Fruit fly (Drosophila melanogaster) whole organism, embryonic: ENCODE data around the gene CG14537.
A peak's percentile ranks its signal among the peaks of the same experiment; 100 is the strongest.

Source experiments
- Asciz ChIP-seq: fragments of 200-800 bp; sonication (Bioruptor generic); optimal IDR thresholded peaks from 2 replicates; lab custom pipeline; 2017; ENCODE audit warnings: missing biosample characterization, mild to moderate bottlenecking, missing genetic modification characterization, missing genetic modification reagents
- Atf-2 ChIP-seq: fragments of 200-800 bp; sonication (Bioruptor generic); optimal IDR thresholded peaks from 2 replicates; lab custom pipeline; 2016; ENCODE audit warnings: missing biosample characterization, missing genetic modification characterization
- CG10267 ChIP-seq: fragments of 200-800 bp; sonication (Bioruptor generic); optimal IDR thresholded peaks from 2 replicates; lab custom pipeline; 2018; ENCODE audit warnings: missing biosample characterization, mild to moderate bottlenecking, missing genetic modification characterization, moderate library complexity
- CG10274 ChIP-seq: fragments of 200-800 bp; sonication (Bioruptor generic); optimal IDR thresholded peaks from 3 replicates; lab custom pipeline; 2017; ENCODE audit warnings: missing biosample characterization, mild to moderate bottlenecking, missing genetic modification characterization
- CG11398 ChIP-seq: fragments of 200-800 bp; sonication (Bioruptor generic); optimal IDR thresholded peaks from 2 replicates; lab custom pipeline; 2016; ENCODE audit warnings: missing biosample characterization, missing genetic modification characterization
- CG11456 ChIP-seq: fragments of 200-800 bp; sonication (Bioruptor generic); IDR thresholded peaks from 3 replicates; pipeline ENCODE4 v1.3.6; 2022; ENCODE audit warnings: missing biosample characterization, missing genetic modification characterization
- CG13775 ChIP-seq: fragments of 200-800 bp; sonication (Bioruptor generic); optimal IDR thresholded peaks from 3 replicates; lab custom pipeline; 2017; ENCODE audit warnings: missing biosample characterization, mild to moderate bottlenecking, missing genetic modification characterization
- CG14014 ChIP-seq: fragments of 200-800 bp; sonication (Bioruptor generic); IDR thresholded peaks from 2 replicates; pipeline ENCODE4 v1.3.6; 2022; ENCODE audit warnings: missing biosample characterization, missing genetic modification characterization
- CG14441 ChIP-seq: fragments of 200-800 bp; sonication (Bioruptor generic); IDR thresholded peaks from 2 replicates; pipeline ENCODE4 v1.3.6; 2022; ENCODE audit warnings: missing biosample characterization, missing genetic modification characterization
- CG15601 ChIP-seq: fragments of 200-800 bp; sonication (Bioruptor generic); optimal IDR thresholded peaks from 3 replicates; lab custom pipeline; 2019; ENCODE audit warnings: missing biosample characterization, mild to moderate bottlenecking, missing genetic modification characterization, moderate library complexity
- CG17359 ChIP-seq: fragments of 200-800 bp; sonication (Bioruptor generic); optimal IDR thresholded peaks from 3 replicates; lab custom pipeline; 2018; ENCODE audit warnings: missing biosample characterization, mild to moderate bottlenecking, missing genetic modification characterization, moderate library complexity
- CG18262 ChIP-seq: fragments of 200-800 bp; optimal IDR thresholded peaks from 3 replicates; lab custom pipeline; 2019; ENCODE audit warnings: missing biosample characterization, mild to moderate bottlenecking, missing genetic modification characterization, moderate library complexity
- CG2678 ChIP-seq: fragments of 200-800 bp; sonication (Bioruptor generic); optimal IDR thresholded peaks from 3 replicates; lab custom pipeline; 2019; ENCODE audit warnings: missing biosample characterization, mild to moderate bottlenecking, missing genetic modification characterization, moderate library complexity
- CG3847 ChIP-seq: fragments of 200-800 bp; sonication (Bioruptor generic); IDR thresholded peaks from 2 replicates; pipeline ENCODE4 v1.3.6; 2022; ENCODE audit warnings: missing biosample characterization, missing genetic modification characterization
- CG6854 ChIP-seq: fragments of 200-800 bp; sonication (Bioruptor generic); optimal IDR thresholded peaks from 3 replicates; lab custom pipeline; 2017; ENCODE audit warnings: missing biosample characterization, mild to moderate bottlenecking, missing genetic modification characterization
- CG7745 ChIP-seq: fragments of 200-800 bp; sonication (Bioruptor generic); optimal IDR thresholded peaks from 2 replicates; lab custom pipeline; 2018; ENCODE audit warnings: missing biosample characterization, mild to moderate bottlenecking, missing genetic modification characterization, moderate library complexity
- Dip3 ChIP-seq: fragments of 200-800 bp; sonication (Bioruptor generic); optimal IDR thresholded peaks from 3 replicates; lab custom pipeline; 2016; ENCODE audit warnings: missing biosample characterization, missing genetic modification characterization
- Dll ChIP-seq: fragments of 200-800 bp; sonication (Bioruptor generic); IDR thresholded peaks from 4 replicates; pipeline ENCODE4 v1.3.6; 2022; ENCODE audit warnings: missing biosample characterization, missing genetic modification characterization; ENCODE audit not compliant: partially characterized antibody
- E2f1 ChIP-seq: fragments of 200-800 bp; sonication (Bioruptor generic); IDR thresholded peaks from 2 replicates; pipeline ENCODE4 v1.3.6; 2022; ENCODE audit warnings: missing biosample characterization, missing genetic modification characterization
- E2f2 ChIP-seq: fragments of 200-800 bp; sonication (Bioruptor generic); IDR thresholded peaks from 2 replicates; pipeline ENCODE4 v1.3.6; 2022; ENCODE audit warnings: missing biosample characterization, missing genetic modification characterization
- HLH54F ChIP-seq: fragments of 200-800 bp; sonication (Bioruptor generic); optimal IDR thresholded peaks from 3 replicates; lab custom pipeline; 2016; ENCODE audit warnings: missing biosample characterization, missing genetic modification characterization
- HmgD ChIP-seq: fragments of 200-800 bp; sonication (Bioruptor generic); optimal IDR thresholded peaks from 3 replicates; lab custom pipeline; 2016; ENCODE audit warnings: missing biosample characterization, missing genetic modification characterization
- MBD-R2 ChIP-seq: fragments of 200-800 bp; sonication (Bioruptor generic); IDR thresholded peaks from 2 replicates; pipeline ENCODE4 v1.3.6; 2022; ENCODE audit warnings: missing biosample characterization, missing genetic modification characterization
- MESR4 ChIP-seq: fragments of 200-800 bp; sonication (Bioruptor generic); optimal IDR thresholded peaks from 2 replicates; lab custom pipeline; 2018; ENCODE audit warnings: missing biosample characterization, mild to moderate bottlenecking, missing genetic modification characterization, moderate library complexity
- Max ChIP-seq: fragments of 200-800 bp; sonication (Bioruptor generic); optimal IDR thresholded peaks from 2 replicates; lab custom pipeline; 2016; ENCODE audit warnings: missing biosample characterization, mild to moderate bottlenecking, missing genetic modification characterization
- NFAT ChIP-seq: fragments of 200-800 bp; sonication (Bioruptor generic); IDR thresholded peaks from 2 replicates; pipeline ENCODE4 v1.3.6; 2022; ENCODE audit warnings: missing biosample characterization, missing genetic modification characterization
- Neu2 ChIP-seq: fragments of 200-800 bp; sonication (Bioruptor generic); optimal IDR thresholded peaks from 3 replicates; lab custom pipeline; 2016; ENCODE audit warnings: missing biosample characterization, missing genetic modification characterization, borderline replicate concordance
- Scr ChIP-seq: fragments of 200-800 bp; sonication (Bioruptor generic); IDR thresholded peaks from 2 replicates; pipeline ENCODE4 v1.3.6; 2022; ENCODE audit warnings: missing biosample characterization, missing genetic modification characterization; ENCODE audit not compliant: partially characterized antibody
- Stat92E ChIP-seq, 3 experiments: fragments of >200 bp in 2 of 3; fragments of 200-800 bp in 1 of 3; sonication (Bioruptor generic) in 1 of 3; optimal IDR thresholded peaks; 2 replicates each; lab custom pipeline; 2017 to 2019; ENCODE audit warnings: missing biosample characterization in 3 of 3, missing genetic modification characterization in 3 of 3, mild to moderate bottlenecking in 1 of 3, moderate library complexity in 1 of 3
- Xrp1 ChIP-seq: fragments of 200-800 bp; sonication (Bioruptor generic); IDR thresholded peaks from 2 replicates; pipeline ENCODE4 v1.3.6; 2022; ENCODE audit warnings: missing biosample characterization, missing genetic modification characterization
- chinmo ChIP-seq: fragments of 200-800 bp; sonication (Bioruptor generic); IDR thresholded peaks from 4 replicates; pipeline ENCODE4 v1.3.6; 2022; ENCODE audit warnings: missing biosample characterization, missing genetic modification characterization; ENCODE audit not compliant: partially characterized antibody
- esg ChIP-seq: fragments of 200-800 bp; sonication (Bioruptor generic); conservative IDR thresholded peaks from 2 replicates; pipeline ENCODE4 v1.3.6; 2022; ENCODE audit warnings: missing biosample characterization, missing genetic modification characterization
- gcm ChIP-seq: fragments of 200-800 bp; sonication (Bioruptor generic); optimal IDR thresholded peaks from 2 replicates; lab custom pipeline; 2019; ENCODE audit warnings: missing biosample characterization, mild to moderate bottlenecking, missing genetic modification characterization, moderate library complexity
- gem ChIP-seq: fragments of 200-800 bp; sonication (Bioruptor generic); optimal IDR thresholded peaks from 2 replicates; lab custom pipeline; 2019; ENCODE audit warnings: missing biosample characterization, mild to moderate bottlenecking, missing genetic modification characterization, moderate library complexity
- hkb ChIP-seq, 2 experiments: fragments of 200-800 bp in 1 of 2; fragments of >200 bp in 1 of 2; sonication (Bioruptor generic) in 1 of 2; IDR thresholded peaks in 1 of 2; optimal IDR thresholded peaks in 1 of 2; 2 replicates each; pipeline versions ENCODE4 v1.3.6 to Lab custom; 2017 to 2022; ENCODE audit warnings: missing biosample characterization in 1 of 2, missing genetic modification characterization in 1 of 2
- jigr1 ChIP-seq: fragments of 200-800 bp; sonication (Bioruptor generic); IDR thresholded peaks from 3 replicates; pipeline ENCODE4 v1.3.6; 2022; ENCODE audit warnings: missing biosample characterization, missing genetic modification characterization
- kni ChIP-seq: fragments of 200-800 bp; sonication (Bioruptor generic); optimal IDR thresholded peaks from 3 replicates; lab custom pipeline; 2017; ENCODE audit warnings: mild to moderate bottlenecking, missing biosample characterization, missing genetic modification reagents, missing genetic modification characterization
- lab ChIP-seq: fragments of 200-800 bp; sonication (Bioruptor generic); optimal IDR thresholded peaks from 3 replicates; lab custom pipeline; 2017; ENCODE audit warnings: missing biosample characterization, missing genetic modification characterization, mild to moderate bottlenecking, moderate library complexity, missing genetic modification reagents
- lmd ChIP-seq: fragments of 200-800 bp; sonication (Bioruptor generic); IDR thresholded peaks from 2 replicates; pipeline ENCODE4 v1.3.6; 2022; ENCODE audit warnings: missing biosample characterization, missing genetic modification characterization
- org-1 ChIP-seq: fragments of 200-800 bp; sonication (Bioruptor generic); optimal IDR thresholded peaks from 2 replicates; lab custom pipeline; 2017; ENCODE audit warnings: missing biosample characterization, missing genetic modification characterization
- pnt ChIP-seq: fragments of 200-800 bp; sonication (Bioruptor generic); optimal IDR thresholded peaks from 3 replicates; lab custom pipeline; 2016; ENCODE audit warnings: missing biosample characterization, missing genetic modification characterization
- ranshi ChIP-seq: fragments of 200-800 bp; sonication (Bioruptor generic); IDR thresholded peaks from 2 replicates; pipeline ENCODE4 v1.3.6; 2022; ENCODE audit warnings: missing biosample characterization, missing genetic modification characterization
- run ChIP-seq: fragments of 200-800 bp; sonication (Bioruptor generic); optimal IDR thresholded peaks from 3 replicates; lab custom pipeline; 2018; ENCODE audit warnings: missing biosample characterization, mild to moderate bottlenecking, missing genetic modification characterization
- sd ChIP-seq: fragments of 200-800 bp; sonication (Bioruptor generic); optimal IDR thresholded peaks from 3 replicates; lab custom pipeline; 2018; ENCODE audit warnings: missing biosample characterization, mild to moderate bottlenecking, missing genetic modification characterization, moderate library complexity
- so ChIP-seq: fragments of 200-800 bp; sonication (Bioruptor generic); IDR thresholded peaks from 3 replicates; pipeline ENCODE4 v1.3.6; 2022; ENCODE audit warnings: missing biosample characterization, missing genetic modification characterization
- stwl ChIP-seq: fragments of 200-800 bp; sonication (Bioruptor generic); optimal IDR thresholded peaks from 3 replicates; lab custom pipeline; 2018; ENCODE audit warnings: missing biosample characterization, mild to moderate bottlenecking, missing genetic modification characterization, moderate library complexity
- tin ChIP-seq: fragments of 200-800 bp; sonication (Bioruptor generic); optimal IDR thresholded peaks from 3 replicates; lab custom pipeline; 2016; ENCODE audit warnings: missing biosample characterization, missing genetic modification characterization
- wek ChIP-seq: fragments of 200-800 bp; sonication (Bioruptor generic); optimal IDR thresholded peaks from 3 replicates; lab custom pipeline; 2018; ENCODE audit warnings: missing biosample characterization, mild to moderate bottlenecking, missing genetic modification characterization, moderate library complexity

CG14537 gene

DNA sequence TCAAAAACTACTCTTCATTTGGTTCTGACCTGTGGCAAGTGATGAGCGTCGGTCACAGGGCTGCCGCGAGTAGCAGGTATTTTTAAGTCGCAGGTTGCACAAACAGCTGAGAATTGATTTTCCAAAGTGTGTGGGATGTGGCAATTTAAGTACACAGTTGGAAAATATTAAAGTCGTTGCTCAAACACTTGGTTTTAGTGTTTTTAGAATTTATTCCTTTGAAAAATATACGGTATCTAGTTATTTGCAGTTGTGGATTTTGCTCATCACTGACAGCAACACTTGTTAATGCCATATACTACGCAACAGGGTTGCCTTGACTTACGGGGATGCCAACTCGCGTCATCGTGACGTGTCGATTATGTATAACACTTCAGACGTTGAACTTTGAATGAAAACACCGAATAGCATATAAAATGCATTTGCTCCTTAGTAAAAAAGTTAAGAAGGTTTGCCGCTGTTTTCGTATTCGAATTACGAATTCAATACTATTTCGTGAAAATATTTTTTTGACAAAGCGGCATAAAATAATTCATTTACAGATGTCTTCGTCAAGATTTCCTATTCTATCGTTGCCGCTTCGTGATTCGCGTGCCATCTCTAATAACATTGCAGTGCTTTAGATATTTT lies 40.3 kb upstream of the CG14537 start, which contains the start of the genes Herp and r2d2 (continued):
- TF ChIP-seq CG10274 (GFP tag; lab: Kevin White, UChicago) (peak; percentile 80), E2f1 (peak; percentile 68), lab (GFP tag; lab: Kevin White, UChicago) (peak; percentile 93), Dll (GFP tag; lab: Robert Waterston, UW) (peak; percentile 93), MESR4 (GFP tag; lab: Kevin White, UChicago) (peak; percentile 3), HLH54F (GFP tag; lab: Kevin White, UChicago) (peak; percentile 95), jigr1 (GFP tag; lab: Robert Waterston, UW) (peak; percentile 80; the same call in 2 of the 3 replicates), NFAT (GFP tag; lab: Robert Waterston, UW) (peak; percentile 79), Max (GFP tag; lab: Kevin White, UChicago) (peak; percentile 92), kni (peak; percentile 91), pnt (GFP tag; lab: Kevin White, UChicago) (peak; percentile 92), tin (GFP tag; lab: Kevin White, UChicago) (peak; percentile 90), CG6854 (GFP tag; lab: Kevin White, UChicago) (peak; percentile 82), CG11456 (GFP tag; lab: Robert Waterston, UW) (peak; percentile 88), CG7745 (tag; lab: Kevin White, UChicago) (peak; percentile 21), CG15601 (peak; percentile 85), Neu2 (GFP tag; lab: Kevin White, UChicago) (peak; percentile 72), CG13775 (GFP tag; lab: Kevin White, UChicago) (peak; percentile 93), CG3847 (GFP tag; lab: Robert Waterston, UW) (peak; percentile 92), CG14014 (peak; percentile 91), Stat92E (GFP tag; optimal IDR thresholded peaks at IDR 0.05; lab: Kevin White, UChicago) (peak in 1 of 3 experiments; percentile 66), CG2678 (tag; lab: Kevin White, UChicago) (peak; percentile 93), Atf-2 (GFP tag; lab: Kevin White, UChicago) (peak; percentile 92), gcm (GFP tag; lab: Kevin White, UChicago) (peak; percentile 71), CG18262 (tag; lab: Kevin White, UChicago) (peak; percentile 88), MBD-R2 (GFP tag; lab: Robert Waterston, UW) (peak; percentile 54; the same call in 1 of the 2 replicates), hkb (optimal IDR thresholded peaks at IDR 0.05; lab: Kevin White, UChicago) (peak; percentile 12), hkb (GFP tag; IDR thresholded peaks at IDR 0.05; lab: Robert Waterston, UW) (peak; percentile 88), E2f2 (peak; percentile 59), CG17359 (tag; lab: Kevin White, UChicago) (peak; percentile 81), run (tag; lab: Kevin White, UChicago) (peak; percentile 64), Xrp1 (GFP tag; lab: Robert Waterston, UW) (peak; percentile 90), CG10267 (tag; lab: Kevin White, UChicago) (peak; percentile 82), so (GFP tag; lab: Robert Waterston, UW) (peak; percentile 91), stwl (peak; percentile 87), ranshi (GFP tag; lab: Robert Waterston, UW) (peak; percentile 83; the same call in 1 of the 2 replicates), org-1 (GFP tag; lab: Kevin White, UChicago) (peak; percentile 84), Scr (GFP tag; lab: Robert Waterston, UW) (peak; percentile 86), gem (peak; percentile 93), esg (GFP tag; lab: Robert Waterston, UW) (peak; percentile 90), Asciz (GFP tag; lab: Kevin White, UChicago) (peak; percentile 62), wek (GFP tag; lab: Kevin White, UChicago) (peak; percentile 72), chinmo (no peak), sd (tag; lab: Kevin White, UChicago) (peak; percentile 75), Dip3 (GFP tag; lab: Kevin White, UChicago) (peak; percentile 93), HmgD (GFP tag; lab: Kevin White, UChicago) (peak; percentile 97), lmd (GFP tag; lab: Robert Waterston, UW) (peak; percentile 90), CG14441 (GFP tag; lab: Robert Waterston, UW) (peak; percentile 87), CG11398 (GFP tag; lab: Kevin White, UChicago) (peak; percentile 85)
